Worm (Caenorhabditis elegans): Measurements from ENCODE around the gene Y43F8B.2.

ce11 chrV:19527565-19527964 lies 5.3 kb downstream of the Y43F8B.2 start:
- peak in 1 of 2 experiments; percentile 82 for TF ChIP-seq lin-35 (GFP tag; optimal IDR thresholded peaks at IDR 0.05)
- no peak for TF ChIP-seq ztf-11 (tag; optimal IDR thresholded peaks at IDR 0.05)
- TF ChIP-seq pag-3 (tag; optimal IDR thresholded peaks at IDR 0.05; ENCODE audit: borderline replicate concordance, insufficient read depth), result no peak
- TF ChIP-seq nhr-12 (tag; optimal IDR thresholded peaks at IDR 0.05), result no peak
- TF ChIP-seq vab-15 (tag; optimal IDR thresholded peaks at IDR 0.05), result no peak
- TF ChIP-seq ama-1 (optimal IDR thresholded peaks at IDR 0.05), result no peak
